Fruit fly (Drosophila melanogaster) whole organism, embryonic: Measurements from ENCODE around the gene CG32036.
A peak's percentile ranks its signal among the peaks of the same experiment; 100 is the strongest.

Experiments
- B-H1 ChIP-seq: fragments of 200-800 bp; sonication (Bioruptor generic); IDR thresholded peaks from 3 replicates; pipeline ENCODE4 v1.3.6; 2022; ENCODE audit warnings: missing biosample characterization, missing genetic modification characterization
- BEAF-32 ChIP-seq: fragments of 200-800 bp; sonication (Bioruptor generic); optimal IDR thresholded peaks from 3 replicates; lab custom pipeline; 2017; ENCODE audit warnings: missing biosample characterization, missing genetic modification characterization, mild to moderate bottlenecking, moderate library complexity, missing genetic modification reagents
- Bdp1 ChIP-seq: fragments of 200-800 bp; sonication (Bioruptor generic); optimal IDR thresholded peaks from 3 replicates; lab custom pipeline; 2016; ENCODE audit warnings: missing biosample characterization, missing genetic modification characterization
- CG10209 ChIP-seq: fragments of 200-800 bp; sonication (Bioruptor generic); optimal IDR thresholded peaks from 3 replicates; lab custom pipeline; 2017; ENCODE audit warnings: missing biosample characterization, mild to moderate bottlenecking, missing genetic modification characterization, missing genetic modification reagents
- CG10267 ChIP-seq: fragments of 200-800 bp; sonication (Bioruptor generic); optimal IDR thresholded peaks from 2 replicates; lab custom pipeline; 2018; ENCODE audit warnings: missing biosample characterization, mild to moderate bottlenecking, missing genetic modification characterization, moderate library complexity
- CG10431 ChIP-seq: fragments of 200-800 bp; sonication (Bioruptor generic); optimal IDR thresholded peaks from 3 replicates; lab custom pipeline; 2018; ENCODE audit warnings: missing biosample characterization, mild to moderate bottlenecking, missing genetic modification characterization
- CG11695 ChIP-seq: fragments of 200-800 bp; sonication (Bioruptor generic); IDR thresholded peaks from 3 replicates; pipeline ENCODE4 v1.3.6; 2022; ENCODE audit warnings: missing biosample characterization, missing genetic modification characterization
- CG14014 ChIP-seq: fragments of 200-800 bp; sonication (Bioruptor generic); IDR thresholded peaks from 2 replicates; pipeline ENCODE4 v1.3.6; 2022; ENCODE audit warnings: missing biosample characterization, missing genetic modification characterization
- CG18262 ChIP-seq: fragments of 200-800 bp; optimal IDR thresholded peaks from 3 replicates; lab custom pipeline; 2019; ENCODE audit warnings: missing biosample characterization, mild to moderate bottlenecking, missing genetic modification characterization, moderate library complexity
- CG31388 ChIP-seq: fragments of 200-800 bp; sonication (Bioruptor generic); optimal IDR thresholded peaks from 2 replicates; lab custom pipeline; 2016; ENCODE audit warnings: missing biosample characterization, missing genetic modification characterization
- CG34376 ChIP-seq: fragments of 200-800 bp; sonication (Bioruptor generic); optimal IDR thresholded peaks from 2 replicates; lab custom pipeline; 2018; ENCODE audit warnings: missing biosample characterization, mild to moderate bottlenecking, missing genetic modification characterization
- CG3838 ChIP-seq: fragments of 200-800 bp; sonication (Bioruptor generic); optimal IDR thresholded peaks from 3 replicates; lab custom pipeline; 2016; ENCODE audit warnings: missing biosample characterization, missing genetic modification characterization
- CG4282 ChIP-seq: fragments of 200-800 bp; sonication (Bioruptor generic); optimal IDR thresholded peaks from 2 replicates; lab custom pipeline; 2016; ENCODE audit warnings: missing biosample characterization, missing genetic modification characterization
- CG4820 ChIP-seq: fragments of 200-800 bp; sonication (Bioruptor generic); optimal IDR thresholded peaks from 3 replicates; lab custom pipeline; 2016; ENCODE audit warnings: missing biosample characterization, missing genetic modification characterization
- CG5180 ChIP-seq: fragments of 200-800 bp; sonication (Bioruptor generic); optimal IDR thresholded peaks from 3 replicates; lab custom pipeline; 2017; ENCODE audit warnings: missing biosample characterization, missing genetic modification characterization, mild to moderate bottlenecking, moderate library complexity, missing genetic modification reagents
- CG6854 ChIP-seq: fragments of 200-800 bp; sonication (Bioruptor generic); optimal IDR thresholded peaks from 3 replicates; lab custom pipeline; 2017; ENCODE audit warnings: missing biosample characterization, mild to moderate bottlenecking, missing genetic modification characterization
- CG7839 ChIP-seq: fragments of 200-800 bp; sonication (Bioruptor generic); optimal IDR thresholded peaks from 3 replicates; lab custom pipeline; 2018; ENCODE audit warnings: missing biosample characterization, mild to moderate bottlenecking, missing genetic modification characterization, moderate library complexity
- Drgx ChIP-seq: fragments of 200-800 bp; sonication (Bioruptor generic); IDR thresholded peaks from 2 replicates; pipeline ENCODE4 v1.3.6; 2022; ENCODE audit warnings: missing biosample characterization, missing genetic modification characterization
- Elba2 ChIP-seq: fragments of 200-800 bp; sonication (Bioruptor generic); optimal IDR thresholded peaks from 3 replicates; lab custom pipeline; 2016; ENCODE audit warnings: missing biosample characterization, missing genetic modification characterization
- Gug ChIP-seq: fragments of 200-800 bp; sonication (Bioruptor generic); IDR thresholded peaks from 4 replicates; pipeline ENCODE4 v1.3.6; 2022; ENCODE audit warnings: missing biosample characterization, missing genetic modification characterization
- HLH54F ChIP-seq: fragments of 200-800 bp; sonication (Bioruptor generic); optimal IDR thresholded peaks from 3 replicates; lab custom pipeline; 2016; ENCODE audit warnings: missing biosample characterization, missing genetic modification characterization
- Myb ChIP-seq: fragments of 200-800 bp; sonication (Bioruptor generic); optimal IDR thresholded peaks from 2 replicates; lab custom pipeline; 2016; ENCODE audit warnings: missing biosample characterization, missing genetic modification characterization
- Opbp ChIP-seq: fragments of 200-800 bp; sonication (Bioruptor generic); IDR thresholded peaks from 3 replicates; pipeline ENCODE4 v1.3.6; 2022; ENCODE audit warnings: missing biosample characterization, missing genetic modification characterization; ENCODE audit not compliant: partially characterized antibody
- Pdp1 ChIP-seq, 2 experiments: fragments of 200-800 bp; sonication (Bioruptor generic); optimal IDR thresholded peaks; 3 replicates each; lab custom pipeline; 2016; ENCODE audit warnings: missing biosample characterization in 2 of 2, missing genetic modification characterization in 2 of 2, mild to moderate bottlenecking in 1 of 2, moderate library complexity in 1 of 2
- Poxn ChIP-seq: fragments of 200-800 bp; sonication (Bioruptor generic); IDR thresholded peaks from 2 replicates; pipeline ENCODE4 v1.3.6; 2022; ENCODE audit warnings: missing biosample characterization, missing genetic modification characterization
- Scr ChIP-seq: fragments of 200-800 bp; sonication (Bioruptor generic); IDR thresholded peaks from 2 replicates; pipeline ENCODE4 v1.3.6; 2022; ENCODE audit warnings: missing biosample characterization, missing genetic modification characterization; ENCODE audit not compliant: partially characterized antibody
- Sry-β ChIP-seq: fragments of 200-800 bp; sonication (Bioruptor generic); optimal IDR thresholded peaks from 2 replicates; lab custom pipeline; 2018; ENCODE audit warnings: missing biosample characterization, mild to moderate bottlenecking, missing genetic modification characterization, moderate library complexity
- Sry-δ ChIP-seq: fragments of 200-800 bp; sonication (Bioruptor generic); optimal IDR thresholded peaks from 2 replicates; lab custom pipeline; 2016; ENCODE audit warnings: missing biosample characterization, missing genetic modification characterization
- btn ChIP-seq: fragments of 200-800 bp; sonication (Bioruptor generic); optimal IDR thresholded peaks from 2 replicates; lab custom pipeline; 2016; ENCODE audit warnings: missing biosample characterization, missing genetic modification characterization
- cg ChIP-seq: fragments of 200-800 bp; sonication (Bioruptor generic); optimal IDR thresholded peaks from 3 replicates; lab custom pipeline; 2019; ENCODE audit warnings: missing biosample characterization, mild to moderate bottlenecking, missing genetic modification characterization, moderate library complexity
- chif ChIP-seq, 2 experiments: fragments of 200-800 bp; sonication (Bioruptor generic); optimal IDR thresholded peaks; 3 replicates each; lab custom pipeline; 2016; ENCODE audit warnings: missing biosample characterization in 2 of 2, missing genetic modification characterization in 2 of 2
- da ChIP-seq: fragments of 200-800 bp; sonication (Bioruptor generic); optimal IDR thresholded peaks from 2 replicates; lab custom pipeline; 2016; ENCODE audit warnings: missing biosample characterization, missing genetic modification characterization
- fd64A ChIP-seq: fragments of 200-800 bp; sonication (Bioruptor generic); optimal IDR thresholded peaks from 3 replicates; lab custom pipeline; 2018; ENCODE audit warnings: missing biosample characterization, mild to moderate bottlenecking, missing genetic modification characterization
- gce ChIP-seq: fragments of 200-800 bp; sonication (Bioruptor generic); IDR thresholded peaks from 3 replicates; pipeline ENCODE4 v1.3.6; 2022; ENCODE audit warnings: missing biosample characterization, missing genetic modification characterization
- gcm2 ChIP-seq: fragments of 200-800 bp; sonication (Bioruptor generic); optimal IDR thresholded peaks from 2 replicates; lab custom pipeline; 2016; ENCODE audit warnings: missing biosample characterization, missing genetic modification characterization
- gem ChIP-seq: fragments of 200-800 bp; sonication (Bioruptor generic); optimal IDR thresholded peaks from 2 replicates; lab custom pipeline; 2019; ENCODE audit warnings: missing biosample characterization, mild to moderate bottlenecking, missing genetic modification characterization, moderate library complexity
- gro ChIP-seq: fragments of 200-800 bp; sonication (Bioruptor generic); optimal IDR thresholded peaks from 2 replicates; lab custom pipeline; 2016; ENCODE audit warnings: missing biosample characterization, missing genetic modification characterization
- gsb ChIP-seq: fragments of 200-800 bp; sonication (Bioruptor generic); IDR thresholded peaks from 2 replicates; pipeline ENCODE4 v1.3.6; 2022; ENCODE audit warnings: missing biosample characterization, missing genetic modification characterization
- hbn ChIP-seq: fragments of 200-800 bp; sonication (Bioruptor generic); IDR thresholded peaks from 2 replicates; pipeline ENCODE4 v1.3.6; 2022; ENCODE audit warnings: missing biosample characterization, missing genetic modification characterization; ENCODE audit not compliant: partially characterized antibody
- insv ChIP-seq, 2 experiments: fragments of 200-800 bp; sonication (Bioruptor generic); optimal IDR thresholded peaks; 3 replicates each; lab custom pipeline; 2016 to 2018; ENCODE audit warnings: missing biosample characterization in 2 of 2, missing genetic modification characterization in 2 of 2
- jing ChIP-seq: fragments of 200-800 bp; sonication (Bioruptor generic); optimal IDR thresholded peaks from 2 replicates; lab custom pipeline; 2018; ENCODE audit warnings: missing biosample characterization, mild to moderate bottlenecking, missing genetic modification characterization
- onecut ChIP-seq: fragments of 200-800 bp; sonication (Bioruptor generic); IDR thresholded peaks from 2 replicates; pipeline ENCODE4 v1.3.6; 2022; ENCODE audit warnings: missing biosample characterization, missing genetic modification characterization
- org-1 ChIP-seq: fragments of 200-800 bp; sonication (Bioruptor generic); optimal IDR thresholded peaks from 2 replicates; lab custom pipeline; 2017; ENCODE audit warnings: missing biosample characterization, missing genetic modification characterization
- pfk ChIP-seq: fragments of 200-800 bp; sonication (Bioruptor generic); optimal IDR thresholded peaks from 2 replicates; lab custom pipeline; 2018; ENCODE audit warnings: missing biosample characterization, mild to moderate bottlenecking, missing genetic modification characterization, moderate library complexity
- phol ChIP-seq: fragments of 200-800 bp; sonication (Bioruptor generic); optimal IDR thresholded peaks from 3 replicates; lab custom pipeline; 2018; ENCODE audit warnings: missing biosample characterization, mild to moderate bottlenecking, missing genetic modification characterization, moderate library complexity
- sens ChIP-seq: fragments of 200-800 bp; sonication (Bioruptor generic); peaks from one replicate; lab custom pipeline; 2016; ENCODE audit warnings: missing biosample characterization, missing genetic modification characterization
- sens-2 ChIP-seq: fragments of 200-800 bp; sonication (Bioruptor generic); IDR thresholded peaks from 2 replicates; pipeline ENCODE4 v1.3.6; 2022; ENCODE audit warnings: missing biosample characterization, missing genetic modification characterization
- sim ChIP-seq: fragments of 200-800 bp; sonication (Bioruptor generic); IDR thresholded peaks from 2 replicates; pipeline ENCODE4 v1.3.6; 2022; ENCODE audit warnings: missing biosample characterization, missing genetic modification characterization
- sna ChIP-seq: fragments of 200-800 bp; sonication (Bioruptor generic); IDR thresholded peaks from 2 replicates; pipeline ENCODE4 v1.3.6; 2022; ENCODE audit warnings: missing biosample characterization, missing genetic modification characterization; ENCODE audit not compliant: partially characterized antibody
- tna ChIP-seq: fragments of 200-800 bp; sonication (Bioruptor generic); IDR thresholded peaks from 2 replicates; pipeline ENCODE4 v1.3.6; 2022; ENCODE audit warnings: missing biosample characterization, missing genetic modification characterization; ENCODE audit not compliant: partially characterized antibody
- unc-4 ChIP-seq: fragments of 200-800 bp; sonication (Bioruptor generic); IDR thresholded peaks from 2 replicates; pipeline ENCODE4 v1.3.6; 2022; ENCODE audit warnings: missing biosample characterization, missing genetic modification characterization; ENCODE audit not compliant: partially characterized antibody

Gene CG32036

DNA sequence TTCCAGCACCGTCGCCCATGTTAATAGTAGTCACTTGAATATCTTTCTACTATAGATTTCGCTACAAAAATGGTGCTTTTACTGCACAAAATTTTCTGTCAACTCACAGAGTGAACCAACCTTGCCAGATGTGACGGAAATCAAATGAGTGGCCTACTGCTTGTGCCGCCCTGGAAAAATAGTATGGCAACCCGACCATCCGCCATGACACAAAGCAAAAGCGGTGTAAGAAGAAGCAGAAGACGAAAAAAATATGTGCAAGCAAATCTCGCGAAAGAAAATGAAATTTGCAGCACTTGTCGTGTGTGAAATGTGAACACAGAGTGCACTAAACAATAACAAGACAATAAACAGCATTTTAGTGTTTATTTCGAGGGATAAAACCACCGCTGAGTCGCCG lies 12.2 kb downstream of the CG32036 start, which contains the start of the genes Uch-L5 and Jarid2 (continued):
- TF ChIP-seq gce (GFP tag; lab: Robert Waterston, UW): no peak
- peak; percentile 7 for TF ChIP-seq cg (GFP tag; lab: Kevin White, UChicago)
- TF ChIP-seq CG11695 (GFP tag; lab: Robert Waterston, UW): no peak
- TF ChIP-seq fd64A (GFP tag; lab: Kevin White, UChicago): no peak
- TF ChIP-seq btn (GFP tag; lab: Kevin White, UChicago): no peak
- TF ChIP-seq CG14014: no peak
- peak; percentile 24 for TF ChIP-seq Bdp1
- TF ChIP-seq pfk (GFP tag; lab: Kevin White, UChicago): peak; percentile 52
- TF ChIP-seq Scr (GFP tag; lab: Robert Waterston, UW): no peak
- TF ChIP-seq Sry-β (GFP tag; lab: Kevin White, UChicago): peak; percentile 31
- TF ChIP-seq phol (tag; lab: Kevin White, UChicago): peak; percentile 100
- TF ChIP-seq chif (GFP tag; optimal IDR thresholded peaks at IDR 0.05; lab: Kevin White, UChicago): peak; percentile 33 to 38
- peak; percentile 11 for TF ChIP-seq Elba2 (GFP tag; lab: Kevin White, UChicago)
- no peak for TF ChIP-seq CG4282 (GFP tag; lab: Kevin White, UChicago)
- no peak for TF ChIP-seq CG7839 (tag; lab: Kevin White, UChicago)
- TF ChIP-seq Pdp1 (GFP tag; optimal IDR thresholded peaks at IDR 0.05; lab: Kevin White, UChicago): peak; percentile 47 to 54
- no peak for TF ChIP-seq CG5180 (GFP tag; lab: Kevin White, UChicago)
- peak; percentile 15 for TF ChIP-seq CG10209
- no peak for TF ChIP-seq CG3838 (GFP tag; lab: Kevin White, UChicago)
- no peak for TF ChIP-seq CG6854 (GFP tag; lab: Kevin White, UChicago)
- no peak for TF ChIP-seq sim (GFP tag; lab: Robert Waterston, UW)
- 0 out of 2 replicates have a peak, but pooled peaks have one; percentile 17 for TF ChIP-seq unc-4 (GFP tag; lab: Robert Waterston, UW)
- TF ChIP-seq B-H1 (GFP tag; lab: Robert Waterston, UW): no peak
- no peak for TF ChIP-seq jing (GFP tag; lab: Kevin White, UChicago)
- no peak for TF ChIP-seq org-1 (GFP tag; lab: Kevin White, UChicago)
- no peak for TF ChIP-seq sna (GFP tag; lab: Robert Waterston, UW)
- TF ChIP-seq gsb: no peak
- peak; percentile 19 for TF ChIP-seq CG4820
- peak in 1 of 2 experiments; percentile 37 for TF ChIP-seq insv (GFP tag; optimal IDR thresholded peaks at IDR 0.05; lab: Kevin White, UChicago)
- peak; percentile 70 for TF ChIP-seq HLH54F (GFP tag; lab: Kevin White, UChicago)
- peak; percentile 63 for TF ChIP-seq Myb (GFP tag; lab: Kevin White, UChicago)
- TF ChIP-seq gro (GFP tag; lab: Kevin White, UChicago): no peak
- TF ChIP-seq da (GFP tag; lab: Kevin White, UChicago): peak; percentile 37
- peak; percentile 71 for TF ChIP-seq CG10267 (tag; lab: Kevin White, UChicago)
- no peak for TF ChIP-seq CG31388 (GFP tag; lab: Kevin White, UChicago)
- no peak for TF ChIP-seq CG10431
- TF ChIP-seq gcm2 (GFP tag; lab: Kevin White, UChicago): no peak
- TF ChIP-seq sens: peak; percentile 88
- TF ChIP-seq tna (GFP tag; lab: Robert Waterston, UW): no peak
- no peak for TF ChIP-seq gem
- TF ChIP-seq Drgx: peak; percentile 31; the same call in 1 of the 2 replicates
- no peak for TF ChIP-seq sens-2
- no peak for TF ChIP-seq CG18262 (tag; lab: Kevin White, UChicago)
- TF ChIP-seq Sry-δ: peak; percentile 62
- peak; percentile 41; the same call in 1 of the 4 replicates for TF ChIP-seq Gug (GFP tag; lab: Robert Waterston, UW)
- TF ChIP-seq hbn (GFP tag; lab: Robert Waterston, UW): no peak
- peak; percentile 50 for TF ChIP-seq BEAF-32 (GFP tag; lab: Kevin White, UChicago)
- TF ChIP-seq onecut (GFP tag; lab: Robert Waterston, UW): peak; percentile 31
- TF ChIP-seq CG34376 (GFP tag; lab: Kevin White, UChicago): peak; percentile 42
- no peak for TF ChIP-seq Poxn (GFP tag; lab: Robert Waterston, UW)
- TF ChIP-seq Opbp (GFP tag; lab: Robert Waterston, UW): peak; percentile 69
